Worm (Caenorhabditis elegans): Measurements from ENCODE around the gene F17C8.9.
A peak's percentile ranks its signal among the peaks of the same experiment; 100 is the strongest.
"Not testable (repeated sequence)": the region's sequence is repeated elsewhere in the genome, so short reads cannot be mapped to it uniquely, and the experiment has no call there.

F17C8.9 gene

ce11 chrIII:4723922-4724321 lies 10.2 kb upstream of the F17C8.9 start:
- no peak for TF ChIP-seq sptf-1 (tag; optimal IDR thresholded peaks at IDR 0.05)
- no peak for TF ChIP-seq sem-2 (GFP tag; optimal IDR thresholded peaks at IDR 0.05)
- no peak for TF ChIP-seq blmp-1 (tag; optimal IDR thresholded peaks at IDR 0.05)
- no peak for TF ChIP-seq mab-5 (tag; optimal IDR thresholded peaks at IDR 0.05)
- no peak for TF ChIP-seq unc-39 (tag; optimal IDR thresholded peaks at IDR 0.05)
- TF ChIP-seq zip-8 (tag; optimal IDR thresholded peaks at IDR 0.05) = no peak
- no peak for TF ChIP-seq cnd-1 (tag; optimal IDR thresholded peaks at IDR 0.05)
- TF ChIP-seq elt-3 (tag; optimal IDR thresholded peaks at IDR 0.05) = no peak
- TF ChIP-seq ceh-43 (GFP tag; optimal IDR thresholded peaks at IDR 0.05) = no peak
- TF ChIP-seq ceh-83 (GFP tag; optimal IDR thresholded peaks at IDR 0.05) = no peak
- TF ChIP-seq elt-1 (tag; optimal IDR thresholded peaks at IDR 0.05; ENCODE audit: borderline replicate concordance, insufficient read depth) = no peak
- TF ChIP-seq drap-1 (GFP tag; optimal IDR thresholded peaks at IDR 0.05) = no peak
- TF ChIP-seq hlh-1 (tag; optimal IDR thresholded peaks at IDR 0.05) = no peak
- no peak for TF ChIP-seq unc-62 (GFP tag; optimal IDR thresholded peaks at IDR 0.05)
- no peak for TF ChIP-seq nhr-12 (tag; optimal IDR thresholded peaks at IDR 0.05)

DNA sequence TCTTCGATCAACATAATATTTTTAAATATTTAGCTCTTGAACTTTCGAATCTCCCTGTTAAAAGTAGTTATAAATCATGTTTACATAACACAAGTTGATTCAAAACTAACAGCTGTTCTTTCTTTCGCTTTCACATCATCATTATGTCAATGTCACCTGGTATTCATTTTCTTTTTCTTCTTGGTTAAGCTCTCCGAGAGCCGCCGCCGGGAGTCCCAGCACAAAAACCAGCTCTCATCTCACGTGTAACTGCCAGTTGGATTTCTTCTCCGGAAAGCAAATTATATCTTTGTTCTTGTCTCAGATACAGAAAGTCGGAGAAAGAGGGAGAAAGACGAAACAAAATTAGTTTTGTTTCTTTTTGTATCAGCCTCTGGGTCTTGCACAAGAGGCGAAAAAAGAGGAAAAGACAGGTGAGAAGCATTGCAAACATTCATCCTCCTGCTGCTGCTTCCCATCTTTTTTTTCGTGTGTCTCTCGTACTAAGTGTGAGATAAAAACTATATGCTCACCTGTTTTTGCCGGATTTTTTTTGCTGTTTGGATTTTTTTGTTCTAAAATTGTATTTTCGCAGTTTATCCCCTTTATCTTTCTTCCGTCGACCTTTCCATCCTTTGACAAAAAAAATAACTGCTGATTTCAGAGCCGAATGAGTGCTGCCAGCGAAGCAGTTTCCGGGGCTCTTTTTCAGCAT lies 2.7 kb upstream of the F17C8.9 start, which contains the start of gene F17C8.3:
TSS of gene F17C8.3 (plus strand) at position 644 of the 694 bp plus-strand sequence.
- TF ChIP-seq hlh-1 (tag; optimal IDR thresholded peaks at IDR 0.05) (peak; percentile 69), nhr-237 (tag; optimal IDR thresholded peaks at IDR 0.05) (no peak), elt-3 (tag; optimal IDR thresholded peaks at IDR 0.05) (no peak), unc-120 (tag; optimal IDR thresholded peaks at IDR 0.05; ENCODE audit: poor library complexity, severe bottlenecking) (peak; percentile 26), flh-1 (GFP tag; optimal IDR thresholded peaks at IDR 0.05) (no peak), bed-3 (GFP tag; optimal IDR thresholded peaks at IDR 0.05) (no peak), snpc-4 (tag; optimal IDR thresholded peaks at IDR 0.05) (no peak), unc-62 (GFP tag; optimal IDR thresholded peaks at IDR 0.05) (no peak), ces-1 (GFP tag; optimal IDR thresholded peaks at IDR 0.05) (no peak)

ce11 chrIII:4735443-4735842 lies 1.3 kb downstream of the F17C8.9 start, which contains the start of gene F17C8.7:
TSS of gene F17C8.7 (plus strand) at chrIII:4735743.
- TF ChIP-seq cnd-1 (tag; optimal IDR thresholded peaks at IDR 0.05) (no peak), pha-4 (tag; optimal IDR thresholded peaks at IDR 0.05) (no peak), ceh-43 (GFP tag; optimal IDR thresholded peaks at IDR 0.05) (no peak), ceh-83 (GFP tag; optimal IDR thresholded peaks at IDR 0.05) (no peak), elt-3 (tag; optimal IDR thresholded peaks at IDR 0.05) (no peak), ham-2 (GFP tag; optimal IDR thresholded peaks at IDR 0.05) (no peak), unc-62 (GFP tag; optimal IDR thresholded peaks at IDR 0.05) (no peak), ztf-11 (tag; optimal IDR thresholded peaks at IDR 0.05) (no peak), nhr-12 (tag; optimal IDR thresholded peaks at IDR 0.05) (no peak), drap-1 (GFP tag; optimal IDR thresholded peaks at IDR 0.05) (no peak)

DNA sequence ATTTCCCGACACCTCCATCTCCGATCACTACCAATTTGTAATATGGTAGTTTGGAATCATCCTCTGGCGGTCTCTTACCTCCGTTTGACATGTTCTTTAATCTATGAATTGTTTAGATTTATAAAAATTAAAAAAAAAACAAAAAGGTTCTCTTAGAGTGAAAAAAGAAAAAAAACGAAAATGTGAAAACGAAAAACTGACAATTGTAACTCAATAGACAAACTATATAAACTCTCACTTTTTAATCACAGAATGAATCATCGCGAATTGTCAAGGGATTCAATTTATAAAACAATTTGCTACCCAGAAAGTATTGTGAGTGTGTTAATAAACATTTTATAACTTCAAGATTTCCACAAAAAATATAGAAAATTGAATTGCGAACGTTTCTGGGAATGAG lies 5.8 kb downstream of the F17C8.9 start, which contains the start of gene ras-2:
TSS of gene ras-2 (minus strand) at position 101 of the 400 bp plus-strand sequence.
- TF ChIP-seq unc-120 (tag; optimal IDR thresholded peaks at IDR 0.05; ENCODE audit: poor library complexity, severe bottlenecking) = no peak
- TF ChIP-seq elt-1 (tag; optimal IDR thresholded peaks at IDR 0.05; ENCODE audit: borderline replicate concordance, insufficient read depth) = no peak
- no peak for TF ChIP-seq drap-1 (GFP tag; optimal IDR thresholded peaks at IDR 0.05)
- no peak for TF ChIP-seq cnd-1 (tag; optimal IDR thresholded peaks at IDR 0.05)
- no peak for TF ChIP-seq nhr-28 (tag; optimal IDR thresholded peaks at IDR 0.05)
- no peak for TF ChIP-seq ham-2 (GFP tag; optimal IDR thresholded peaks at IDR 0.05)

ce11 chrIII:4740820-4741219 lies 6.7 kb downstream of the F17C8.9 start:
- TF ChIP-seq unc-39 (tag; optimal IDR thresholded peaks at IDR 0.05) = no peak
- no peak for TF ChIP-seq blmp-1 (tag; optimal IDR thresholded peaks at IDR 0.05)
- no peak for TF ChIP-seq ceh-43 (GFP tag; optimal IDR thresholded peaks at IDR 0.05)
- no peak for TF ChIP-seq elt-1 (tag; optimal IDR thresholded peaks at IDR 0.05; ENCODE audit: borderline replicate concordance, insufficient read depth)
- TF ChIP-seq nhr-76 (tag; optimal IDR thresholded peaks at IDR 0.05) = no peak
- no peak for TF ChIP-seq ceh-83 (GFP tag; optimal IDR thresholded peaks at IDR 0.05)
- TF ChIP-seq hlh-1 (tag; optimal IDR thresholded peaks at IDR 0.05) = no peak
- no peak for TF ChIP-seq zip-8 (tag; optimal IDR thresholded peaks at IDR 0.05)
- TF ChIP-seq snpc-4 (tag; optimal IDR thresholded peaks at IDR 0.05) = no peak
- no peak for TF ChIP-seq mab-5 (tag; optimal IDR thresholded peaks at IDR 0.05)
- TF ChIP-seq nhr-237 (tag; optimal IDR thresholded peaks at IDR 0.05) = no peak

- not testable (repeated sequence) for TF ChIP-seq zip-8, unc-39, mep-1 (tag; optimal IDR thresholded peaks at IDR 0.05)
Measured at ce11 chrIII:4742620-4743019, 8.5 kb downstream of the F17C8.9 start, which contains the start of gene twk-6. TSS of gene twk-6 (plus strand) at chrIII:4742920.
